Worm (Caenorhabditis elegans) whole organism, L2 larva: ENCODE results near the gene mre-11.

Experiments used
- F13H6.1 ChIP-seq: sonication (generic microtip); optimal IDR thresholded peaks from 2 replicates; lab custom pipeline; 2016; ENCODE audit warnings: missing genetic modification characterization, missing compliant biosample characterization
- alr-1 ChIP-seq: fragments of 150-350 bp; optimal IDR thresholded peaks from 2 replicates; lab custom pipeline; 2014; ENCODE audit warnings: missing biosample characterization, missing genetic modification characterization
- aly-2 ChIP-seq: fragments of 150-350 bp; optimal IDR thresholded peaks from 2 replicates; lab custom pipeline; 2014; ENCODE audit warnings: missing biosample characterization, missing genetic modification characterization
- ama-1 ChIP-seq: fragments of 150-350 bp; optimal IDR thresholded peaks from 2 replicates; lab custom pipeline; 2018; ENCODE audit warnings: inconsistent platforms
- blmp-1 ChIP-seq: sonication (generic microtip); optimal IDR thresholded peaks from 2 replicates; lab custom pipeline; 2017; ENCODE audit warnings: missing genetic modification characterization, mild to moderate bottlenecking, missing compliant biosample characterization, antibody characterized with exemption, moderate library complexity; ENCODE audit not compliant: insufficient read depth
- ceh-82 ChIP-seq: fragments of 150-350 bp; optimal IDR thresholded peaks from 2 replicates; lab custom pipeline; 2014; ENCODE audit warnings: missing biosample characterization, missing genetic modification characterization
- crh-2 ChIP-seq: sonication (generic microtip); optimal IDR thresholded peaks from 2 replicates; lab custom pipeline; 2017; ENCODE audit warnings: missing biosample characterization, missing genetic modification characterization
- elt-1 ChIP-seq: fragments of 150-350 bp; optimal IDR thresholded peaks from 2 replicates; lab custom pipeline; 2014; ENCODE audit warnings: missing biosample characterization, missing genetic modification characterization
- gmeb-1 ChIP-seq: fragments of 150-350 bp; optimal IDR thresholded peaks from 2 replicates; lab custom pipeline; 2014; ENCODE audit warnings: missing biosample characterization, missing genetic modification characterization
- lin-39 ChIP-seq: fragments of 150-350 bp; optimal IDR thresholded peaks from 2 replicates; lab custom pipeline; 2014; ENCODE audit warnings: missing biosample characterization, missing genetic modification reagents, missing genetic modification characterization
- lsy-2 ChIP-seq, 2 experiments: fragments of 150-350 bp in 1 of 2; sonication (generic microtip) in 1 of 2; optimal IDR thresholded peaks; 2 replicates each; lab custom pipeline; 2014 to 2017; ENCODE audit warnings: missing biosample characterization in 2 of 2, missing genetic modification characterization in 2 of 2
- mbf-1 ChIP-seq: sonication (generic microtip); optimal IDR thresholded peaks from 2 replicates; lab custom pipeline; 2017; ENCODE audit warnings: missing biosample characterization, missing genetic modification characterization
- mdl-1 ChIP-seq, 2 experiments: fragments of 150-350 bp in 1 of 2; sonication (generic microtip) in 1 of 2; optimal IDR thresholded peaks; 2 replicates each; lab custom pipeline; 2017; ENCODE audit warnings: missing biosample characterization in 2 of 2, missing genetic modification characterization in 2 of 2
- nhr-12 ChIP-seq: fragments of 150-350 bp; optimal IDR thresholded peaks from 2 replicates; lab custom pipeline; 2014; ENCODE audit warnings: missing biosample characterization, missing genetic modification characterization
- nhr-129 ChIP-seq: fragments of 150-350 bp; optimal IDR thresholded peaks from 2 replicates; lab custom pipeline; 2014; ENCODE audit warnings: missing biosample characterization, missing genetic modification characterization
- nhr-237 ChIP-seq: fragments of 150-350 bp; optimal IDR thresholded peaks from 2 replicates; lab custom pipeline; 2014; ENCODE audit warnings: missing biosample characterization, missing genetic modification characterization
- nhr-25 ChIP-seq: fragments of 150-350 bp; sonication (generic microtip); optimal IDR thresholded peaks from 3 replicates; lab custom pipeline; 2014; ENCODE audit warnings: missing biosample characterization, missing genetic modification characterization
- nhr-77 ChIP-seq: fragments of 150-350 bp; optimal IDR thresholded peaks from 2 replicates; lab custom pipeline; 2014; ENCODE audit warnings: missing biosample characterization, missing genetic modification characterization
- sma-3 ChIP-seq: sonication (generic microtip); optimal IDR thresholded peaks from 2 replicates; lab custom pipeline; 2016; ENCODE audit warnings: missing genetic modification reagents, missing genetic modification characterization, missing compliant biosample characterization
- sma-9 ChIP-seq, 2 experiments: fragments of 150-350 bp in 1 of 2; sonication (generic microtip) in 1 of 2; optimal IDR thresholded peaks; 2 replicates each; lab custom pipeline; 2014 to 2016; ENCODE audit warnings: missing genetic modification characterization in 2 of 2, mild to moderate bottlenecking in 1 of 2, missing biosample characterization in 1 of 2, missing compliant biosample characterization in 1 of 2, missing genetic modification reagents in 1 of 2, moderate library complexity in 1 of 2
- unc-55 ChIP-seq: fragments of 150-350 bp; sonication (generic microtip); optimal IDR thresholded peaks from 3 replicates; lab custom pipeline; 2014; ENCODE audit warnings: missing biosample characterization, missing genetic modification reagents, missing genetic modification characterization
- unc-62 ChIP-seq: fragments of 150-350 bp; optimal IDR thresholded peaks from 2 replicates; lab custom pipeline; 2014; ENCODE audit warnings: missing biosample characterization, missing genetic modification reagents, missing genetic modification characterization
- zag-1 ChIP-seq: fragments of 150-350 bp; optimal IDR thresholded peaks from 2 replicates; lab custom pipeline; 2014; ENCODE audit warnings: missing biosample characterization, missing genetic modification characterization
- ztf-11 ChIP-seq: sonication (generic microtip); optimal IDR thresholded peaks from 2 replicates; lab custom pipeline; 2017; ENCODE audit warnings: missing biosample characterization, missing genetic modification characterization

mre-11 gene

ce11 chrV:10691313-10691712 is 45.4 kb downstream of the mre-11 start:
- TF ChIP-seq F13H6.1 (tag; lab: Kevin White, UChicago) (peak; percentile 53), nhr-129 (peak; percentile 42), aly-2 (tag; lab: Kevin White, UChicago) (no peak), nhr-237 (tag; lab: Kevin White, UChicago) (no peak), sma-9 (GFP tag; optimal IDR thresholded peaks at IDR 0.05; lab: Kevin White, UChicago) (peak; percentile 21), sma-9 (tag; optimal IDR thresholded peaks at IDR 0.05; lab: Kevin White, UChicago) (no peak), blmp-1 (tag; lab: Kevin White, UChicago) (no peak), nhr-12 (tag; lab: Kevin White, UChicago) (no peak), lsy-2 (tag; optimal IDR thresholded peaks at IDR 0.05; lab: Kevin White, UChicago) (no peak)

ce11 chrV:10687601-10688000 is 49.1 kb downstream of the mre-11 start, which contains the start of gene F29F11.20:
TSS of gene F29F11.20 (plus strand) at chrV:10687901.
- no peak for TF ChIP-seq gmeb-1
- TF ChIP-seq F13H6.1 (tag; lab: Kevin White, UChicago), result peak; percentile 16

- TF ChIP-seq ceh-82 (no peak), nhr-237 (tag; lab: Kevin White, UChicago) (no peak), F13H6.1 (tag; lab: Kevin White, UChicago) (no peak), sma-3 (no peak), alr-1 (tag; lab: Kevin White, UChicago) (no peak), ztf-11 (no peak), nhr-25 (tag; lab: Kevin White, UChicago) (no peak), nhr-129 (no peak), unc-55 (GFP tag; lab: Kevin White, UChicago) (no peak), elt-1 (tag; lab: Kevin White, UChicago) (no peak), crh-2 (no peak), zag-1 (no peak), ama-1 (lab: Kevin White, UChicago) (no peak), nhr-77 (tag; lab: Kevin White, UChicago) (no peak), unc-62 (no peak), lin-39 (tag; lab: Kevin White, UChicago) (no peak), mdl-1 (tag; optimal IDR thresholded peaks at IDR 0.05; lab: Kevin White, UChicago) (no peak), mbf-1 (tag; lab: Kevin White, UChicago) (no peak), nhr-12 (tag; lab: Kevin White, UChicago) (no peak)
- TF ChIP-seq, all 48 proteins: peak for 0
These were observed 51.9 kb downstream of the mre-11 start for ce11 chrV:10684748-10685147.
